Worm (Caenorhabditis elegans) whole organism, L3 larva: ENCODE measurements around the gene dmsr-6.

Experiments used
- R02D3.7 ChIP-seq: fragments of 150-350 bp; optimal IDR thresholded peaks from 2 replicates; lab custom pipeline; 2014; ENCODE audit warnings: missing biosample characterization, missing genetic modification characterization
- ZK546.5 ChIP-seq: sonication (generic microtip); optimal IDR thresholded peaks from 2 replicates; lab custom pipeline; 2017; ENCODE audit warnings: missing biosample characterization, missing genetic modification characterization
- aly-2 ChIP-seq: fragments of 150-350 bp; optimal IDR thresholded peaks from 2 replicates; lab custom pipeline; 2014; ENCODE audit warnings: missing biosample characterization, missing genetic modification characterization
- ama-1 ChIP-seq: fragments of 150-350 bp; optimal IDR thresholded peaks from 2 replicates; lab custom pipeline; 2018
- ceh-16 ChIP-seq: sonication (generic microtip); optimal IDR thresholded peaks from 2 replicates; lab custom pipeline; 2017; ENCODE audit warnings: missing biosample characterization, missing genetic modification characterization
- ceh-28 ChIP-seq: fragments of 150-350 bp; optimal IDR thresholded peaks from 2 replicates; lab custom pipeline; 2014; ENCODE audit warnings: missing biosample characterization, missing genetic modification reagents, missing genetic modification characterization
- ceh-82 ChIP-seq: fragments of 150-350 bp; optimal IDR thresholded peaks from 2 replicates; lab custom pipeline; 2014; ENCODE audit warnings: missing biosample characterization, missing genetic modification characterization
- ceh-9 ChIP-seq: sonication (generic microtip); optimal IDR thresholded peaks from 2 replicates; lab custom pipeline; 2018; ENCODE audit warnings: missing biosample characterization, missing genetic modification characterization
- daf-12 ChIP-seq: fragments of 150-350 bp; optimal IDR thresholded peaks from 2 replicates; lab custom pipeline; 2014; ENCODE audit warnings: missing biosample characterization, missing genetic modification reagents, missing genetic modification characterization
- egl-27 ChIP-seq: sonication (generic microtip); optimal IDR thresholded peaks from 4 replicates; lab custom pipeline; 2017; ENCODE audit warnings: missing biosample characterization, missing genetic modification reagents, missing genetic modification characterization
- egl-5 ChIP-seq: fragments of 150-350 bp; optimal IDR thresholded peaks from 2 replicates; lab custom pipeline; 2017; ENCODE audit warnings: missing biosample characterization, missing genetic modification reagents, missing genetic modification characterization, inconsistent platforms
- elt-1 ChIP-seq: fragments of 150-350 bp; optimal IDR thresholded peaks from 2 replicates; lab custom pipeline; 2014; ENCODE audit warnings: missing biosample characterization, missing genetic modification characterization
- elt-2 ChIP-seq: sonication (generic microtip); optimal IDR thresholded peaks from 2 replicates; lab custom pipeline; 2016; ENCODE audit warnings: missing genetic modification reagents, mild to moderate bottlenecking, missing genetic modification characterization, missing compliant biosample characterization
- elt-3 ChIP-seq, 3 experiments: fragments of 150-350 bp in 1 of 3; sonication (generic microtip) in 2 of 3; optimal IDR thresholded peaks; 2 replicates in 2 of 3; 4 replicates in 1 of 3; lab custom pipeline; 2014 to 2017; ENCODE audit warnings: missing biosample characterization in 3 of 3, missing genetic modification characterization in 3 of 3
- eor-1 ChIP-seq, 2 experiments: fragments of 150-350 bp; optimal IDR thresholded peaks; 2 replicates each; lab custom pipeline; 2014 to 2018; ENCODE audit warnings: missing biosample characterization in 2 of 2, missing genetic modification characterization in 2 of 2
- fkh-10 ChIP-seq: sonication (generic microtip); optimal IDR thresholded peaks from 2 replicates; lab custom pipeline; 2017; ENCODE audit warnings: missing biosample characterization, missing genetic modification reagents, missing genetic modification characterization
- fkh-2 ChIP-seq: fragments of 150-350 bp; optimal IDR thresholded peaks from 2 replicates; lab custom pipeline; 2014; ENCODE audit warnings: missing biosample characterization, missing genetic modification reagents, missing genetic modification characterization
- fos-1 ChIP-seq: fragments of 150-350 bp; optimal IDR thresholded peaks from 2 replicates; lab custom pipeline; 2014; ENCODE audit warnings: missing biosample characterization, missing genetic modification characterization
- hmg-11 ChIP-seq: sonication (generic microtip); optimal IDR thresholded peaks from 2 replicates; lab custom pipeline; 2016; ENCODE audit warnings: missing genetic modification characterization, missing compliant biosample characterization
- jun-1 ChIP-seq: fragments of 150-350 bp; optimal IDR thresholded peaks from 2 replicates; lab custom pipeline; 2014; ENCODE audit warnings: missing biosample characterization, missing genetic modification reagents, missing genetic modification characterization
- lin-15B ChIP-seq: fragments of 150-350 bp; optimal IDR thresholded peaks from 2 replicates; lab custom pipeline; 2014; ENCODE audit warnings: missing biosample characterization, missing genetic modification characterization
- lin-39 ChIP-seq: fragments of 150-350 bp; optimal IDR thresholded peaks from 2 replicates; lab custom pipeline; 2018; ENCODE audit warnings: missing biosample characterization, missing genetic modification reagents, missing genetic modification characterization
- lsy-12 ChIP-seq: sonication (generic microtip); optimal IDR thresholded peaks from 2 replicates; lab custom pipeline; 2016; ENCODE audit warnings: mild to moderate bottlenecking, missing genetic modification characterization, missing compliant biosample characterization
- mdl-1 ChIP-seq: fragments of 150-350 bp; optimal IDR thresholded peaks from 2 replicates; lab custom pipeline; 2014; ENCODE audit warnings: missing biosample characterization, missing genetic modification characterization
- mml-1 ChIP-seq: fragments of 150-350 bp; sonication (generic microtip); optimal IDR thresholded peaks from 3 replicates; lab custom pipeline; 2014; ENCODE audit warnings: missing biosample characterization, missing genetic modification characterization
- nfya-1 ChIP-seq: sonication (generic microtip); optimal IDR thresholded peaks from 2 replicates; lab custom pipeline; 2017; ENCODE audit warnings: missing genetic modification characterization, mild to moderate bottlenecking, missing compliant biosample characterization, antibody characterized with exemption, moderate library complexity; ENCODE audit not compliant: insufficient read depth
- nhr-11 ChIP-seq: fragments of 150-350 bp; optimal IDR thresholded peaks from 2 replicates; lab custom pipeline; 2014; ENCODE audit warnings: missing biosample characterization, missing genetic modification characterization
- nhr-12 ChIP-seq: fragments of 150-350 bp; optimal IDR thresholded peaks from 2 replicates; lab custom pipeline; 2014; ENCODE audit warnings: missing biosample characterization, missing genetic modification characterization
- nhr-23 ChIP-seq: fragments of 150-350 bp; optimal IDR thresholded peaks from 2 replicates; lab custom pipeline; 2014; ENCODE audit warnings: missing biosample characterization, missing genetic modification reagents, missing genetic modification characterization
- nhr-25 ChIP-seq: sonication (generic microtip); optimal IDR thresholded peaks from 2 replicates; lab custom pipeline; 2017; ENCODE audit warnings: missing biosample characterization, missing genetic modification characterization
- nhr-28 ChIP-seq: fragments of 150-350 bp; optimal IDR thresholded peaks from 2 replicates; lab custom pipeline; 2014; ENCODE audit warnings: missing biosample characterization, missing genetic modification characterization
- nhr-43 ChIP-seq: sonication (generic microtip); optimal IDR thresholded peaks from 2 replicates; lab custom pipeline; 2016; ENCODE audit warnings: mild to moderate bottlenecking, missing genetic modification characterization, missing compliant biosample characterization; ENCODE audit not compliant: poor library complexity, severe bottlenecking
- nhr-67 ChIP-seq: fragments of 150-350 bp; optimal IDR thresholded peaks from 2 replicates; lab custom pipeline; 2014; ENCODE audit warnings: missing biosample characterization, missing genetic modification characterization
- nhr-77 ChIP-seq: fragments of 150-350 bp; optimal IDR thresholded peaks from 2 replicates; lab custom pipeline; 2014; ENCODE audit warnings: missing biosample characterization, missing genetic modification characterization
- pha-4 ChIP-seq: fragments of 150-350 bp; optimal IDR thresholded peaks from 2 replicates; lab custom pipeline; 2014; ENCODE audit warnings: missing biosample characterization, missing genetic modification reagents, missing genetic modification characterization
- sea-2 ChIP-seq: fragments of 150-350 bp; sonication (generic microtip); optimal IDR thresholded peaks from 4 replicates; lab custom pipeline; 2014; ENCODE audit warnings: missing biosample characterization, missing genetic modification reagents, missing genetic modification characterization
- skn-1 ChIP-seq: fragments of 150-350 bp; optimal IDR thresholded peaks from 2 replicates; lab custom pipeline; 2014; ENCODE audit warnings: missing biosample characterization, missing genetic modification characterization
- snpc-4 ChIP-seq: fragments of 150-350 bp; optimal IDR thresholded peaks from 2 replicates; lab custom pipeline; 2014; ENCODE audit warnings: missing biosample characterization, missing genetic modification characterization
- tbx-2 ChIP-seq: sonication (generic microtip); optimal IDR thresholded peaks from 2 replicates; lab custom pipeline; 2016; ENCODE audit warnings: mild to moderate bottlenecking, missing genetic modification characterization, missing compliant biosample characterization
- unc-39 ChIP-seq: sonication (generic microtip); optimal IDR thresholded peaks from 4 replicates; lab custom pipeline; 2017; ENCODE audit warnings: missing biosample characterization, missing genetic modification characterization
- unc-62 ChIP-seq: fragments of 150-350 bp; sonication (generic microtip); optimal IDR thresholded peaks from 4 replicates; lab custom pipeline; 2014; ENCODE audit warnings: missing biosample characterization, missing genetic modification reagents, missing genetic modification characterization
- zag-1 ChIP-seq: fragments of 150-350 bp; optimal IDR thresholded peaks from 2 replicates; lab custom pipeline; 2014; ENCODE audit warnings: missing biosample characterization, missing genetic modification characterization
- ztf-11 ChIP-seq: fragments of 150-350 bp; optimal IDR thresholded peaks from 2 replicates; lab custom pipeline; 2014; ENCODE audit warnings: missing biosample characterization, missing genetic modification characterization
- ztf-4 ChIP-seq: fragments of 150-350 bp; optimal IDR thresholded peaks from 2 replicates; lab custom pipeline; 2014; ENCODE audit warnings: missing biosample characterization, missing genetic modification characterization

Gene dmsr-6

DNA sequence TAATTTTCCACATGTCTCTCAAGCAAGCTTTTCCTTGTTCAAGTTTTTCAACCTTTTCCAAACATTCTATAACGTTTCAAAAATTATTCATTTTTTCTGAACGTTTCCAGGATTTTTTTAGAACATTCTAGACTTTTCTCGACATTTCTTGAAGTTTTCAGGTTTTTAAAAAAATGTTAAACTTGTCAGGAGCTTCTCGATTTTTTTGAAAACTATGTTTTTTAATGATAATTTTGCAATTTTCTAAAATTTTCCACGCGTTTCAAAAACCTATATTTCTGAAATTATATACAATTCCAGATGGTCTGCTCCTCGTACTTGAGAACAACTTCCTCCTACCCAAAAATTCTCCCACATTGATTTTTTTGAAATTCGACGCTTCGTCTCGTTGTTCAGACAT is at the start of gene dmsr-6:
TSS of gene dmsr-6 (plus strand) at position 301 of the 400 bp plus-strand sequence.
- no peak for TF ChIP-seq ztf-11 (tag; lab: Kevin White, UChicago)

- TF ChIP-seq ZK546.5 (tag; lab: Kevin White, UChicago) (no peak), fkh-10 (no peak), egl-5 (peak; percentile 0), nhr-11 (tag; lab: Kevin White, UChicago) (no peak), mdl-1 (tag; lab: Kevin White, UChicago) (no peak), nhr-25 (peak; percentile 47), fkh-2 (tag; lab: Kevin White, UChicago) (no peak), tbx-2 (peak; percentile 1), sea-2 (GFP tag; lab: Kevin White, UChicago) (no peak), ztf-11 (tag; lab: Kevin White, UChicago) (no peak), nhr-43 (tag; lab: Kevin White, UChicago) (peak; percentile 17), lsy-12 (no peak), nhr-23 (tag; lab: Kevin White, UChicago) (no peak), elt-1 (tag; lab: Kevin White, UChicago) (no peak), ama-1 (lab: Kevin White, UChicago) (peak; percentile 91), daf-12 (no peak), skn-1 (tag; lab: Kevin White, UChicago) (no peak), pha-4 (tag; lab: Kevin White, UChicago) (no peak), R02D3.7 (tag; lab: Kevin White, UChicago) (no peak), lin-39 (tag; lab: Kevin White, UChicago) (no peak), nhr-67 (tag; lab: Kevin White, UChicago) (no peak), nfya-1 (tag; lab: Kevin White, UChicago) (peak; percentile 42), ceh-9 (tag; lab: Kevin White, UChicago) (no peak), eor-1 (tag; optimal IDR thresholded peaks at IDR 0.05; lab: Kevin White, UChicago) (no peak), lin-15B (tag; lab: Kevin White, UChicago) (no peak), ztf-4 (tag; lab: Kevin White, UChicago) (no peak), ceh-16 (tag; lab: Kevin White, UChicago) (no peak), elt-3 (tag; optimal IDR thresholded peaks at IDR 0.05; lab: Kevin White, UChicago) (peak in 1 of 3 experiments; percentile 15), aly-2 (no peak), unc-62 (GFP tag; lab: Kevin White, UChicago) (no peak), jun-1 (no peak), snpc-4 (tag; lab: Kevin White, UChicago) (no peak), zag-1 (no peak), nhr-12 (tag; lab: Kevin White, UChicago) (no peak), nhr-77 (tag; lab: Kevin White, UChicago) (no peak), hmg-11 (no peak), elt-2 (tag; lab: Kevin White, UChicago) (no peak), fos-1 (tag; lab: Kevin White, UChicago) (no peak)
These were observed 49.1 kb upstream of the dmsr-6 start for ce11 chrII:14406117-14406935.

- TF ChIP-seq skn-1 (tag; lab: Kevin White, UChicago), result no peak
- TF ChIP-seq ceh-16 (tag; lab: Kevin White, UChicago), result peak; percentile 60
- TF ChIP-seq pha-4 (tag; lab: Kevin White, UChicago), result peak; percentile 37
- TF ChIP-seq ceh-9 (tag; lab: Kevin White, UChicago), result no peak
- no peak for TF ChIP-seq elt-2 (tag; lab: Kevin White, UChicago)
- TF ChIP-seq egl-27, result no peak
- TF ChIP-seq lin-39 (tag; lab: Kevin White, UChicago), result no peak
- no peak for TF ChIP-seq nhr-77 (tag; lab: Kevin White, UChicago)
- no peak for TF ChIP-seq jun-1
- no peak for TF ChIP-seq ceh-82
- TF ChIP-seq lin-15B (tag; lab: Kevin White, UChicago), result no peak
- TF ChIP-seq ztf-4 (tag; lab: Kevin White, UChicago), result peak; percentile 89
- TF ChIP-seq ceh-28 (tag; lab: Kevin White, UChicago), result no peak
- TF ChIP-seq R02D3.7 (tag; lab: Kevin White, UChicago), result no peak
- peak; percentile 62 for TF ChIP-seq nfya-1 (tag; lab: Kevin White, UChicago)
- TF ChIP-seq hmg-11, result no peak
- TF ChIP-seq ztf-11 (tag; lab: Kevin White, UChicago), result no peak
- no peak for TF ChIP-seq mml-1 (tag; lab: Kevin White, UChicago)
- TF ChIP-seq zag-1, result no peak
- TF ChIP-seq eor-1 (tag; optimal IDR thresholded peaks at IDR 0.05; lab: Kevin White, UChicago), result no peak
- peak; percentile 88 for TF ChIP-seq nhr-23 (tag; lab: Kevin White, UChicago)
- TF ChIP-seq mdl-1 (tag; lab: Kevin White, UChicago), result no peak
- TF ChIP-seq egl-5, result no peak
- no peak for TF ChIP-seq unc-39 (tag; lab: Kevin White, UChicago)
- TF ChIP-seq ZK546.5 (tag; lab: Kevin White, UChicago), result no peak
- peak; percentile 34 for TF ChIP-seq nhr-28 (tag; lab: Kevin White, UChicago)
- TF ChIP-seq fkh-2 (tag; lab: Kevin White, UChicago), result no peak
- TF ChIP-seq snpc-4 (tag; lab: Kevin White, UChicago), result peak; percentile 22
These were observed 47.8 kb upstream of the dmsr-6 start for ce11 chrII:14407332-14408270.
